Worm (Caenorhabditis elegans) whole organism, late embryonic: ENCODE data around the gene clec-5.

Source experiments
- C08G9.2 ChIP-seq: sonication (generic microtip); optimal IDR thresholded peaks from 2 replicates; lab custom pipeline; 2016; ENCODE audit warnings: mild to moderate bottlenecking, missing genetic modification characterization, moderate library complexity, missing compliant biosample characterization
- C38D4.7 ChIP-seq: fragments of 200-800 bp; sonication (Bioruptor generic); optimal IDR thresholded peaks from 2 replicates; lab custom pipeline; 2018; ENCODE audit warnings: mild to moderate bottlenecking, missing genetic modification characterization, moderate library complexity, missing compliant biosample characterization
- F13H6.1 ChIP-seq: sonication (generic microtip); optimal IDR thresholded peaks from 2 replicates; lab custom pipeline; 2016; ENCODE audit warnings: missing genetic modification characterization, missing compliant biosample characterization
- K02D7.2 ChIP-seq: sonication (generic microtip); optimal IDR thresholded peaks from 2 replicates; lab custom pipeline; 2017; ENCODE audit warnings: mild to moderate bottlenecking, missing genetic modification characterization, missing compliant biosample characterization
- ahr-1 ChIP-seq: sonication (generic microtip); optimal IDR thresholded peaks from 2 replicates; lab custom pipeline; 2016; ENCODE audit warnings: missing genetic modification characterization, missing compliant biosample characterization
- ama-1 ChIP-seq: fragments of 150-350 bp; optimal IDR thresholded peaks from 2 replicates; lab custom pipeline; 2014
- ceh-14 ChIP-seq: sonication (generic microtip); optimal IDR thresholded peaks from 2 replicates; lab custom pipeline; 2016; ENCODE audit warnings: missing genotype, missing genetic modification characterization, missing compliant biosample characterization
- ceh-18 ChIP-seq: sonication (generic microtip); optimal IDR thresholded peaks from 2 replicates; lab custom pipeline; 2016; ENCODE audit warnings: missing genetic modification characterization, missing compliant biosample characterization
- ceh-19 ChIP-seq: fragments of 200-800 bp; sonication (Bioruptor generic); optimal IDR thresholded peaks from 2 replicates; lab custom pipeline; 2018; ENCODE audit warnings: mild to moderate bottlenecking, missing genetic modification characterization, missing compliant biosample characterization
- ceh-2 ChIP-seq: sonication (generic microtip); optimal IDR thresholded peaks from 2 replicates; lab custom pipeline; 2016; ENCODE audit warnings: missing genotype, missing genetic modification characterization, missing compliant biosample characterization
- ceh-24 ChIP-seq: sonication (generic microtip); optimal IDR thresholded peaks from 2 replicates; lab custom pipeline; 2016; ENCODE audit warnings: mild to moderate bottlenecking, missing genetic modification characterization, missing compliant biosample characterization
- ceh-30 ChIP-seq: fragments of 150-350 bp; optimal IDR thresholded peaks from 2 replicates; lab custom pipeline; 2014; ENCODE audit warnings: missing biosample characterization, missing genetic modification characterization
- ceh-31 ChIP-seq: sonication (generic microtip); optimal IDR thresholded peaks from 2 replicates; lab custom pipeline; 2016; ENCODE audit warnings: missing genetic modification characterization, missing compliant biosample characterization
- ceh-34 ChIP-seq: sonication (generic microtip); optimal IDR thresholded peaks from 2 replicates; lab custom pipeline; 2016; ENCODE audit warnings: mild to moderate bottlenecking, missing genetic modification characterization, missing compliant biosample characterization
- ceh-45 ChIP-seq: fragments of 200-800 bp; sonication (Bioruptor generic); IDR thresholded peaks from 2 replicates; pipeline ENCODE4 v1.3.6; 2022; ENCODE audit warnings: missing genetic modification reagents, missing genetic modification characterization, missing compliant biosample characterization
- ceh-6 ChIP-seq: fragments of 200-800 bp; sonication (Bioruptor generic); optimal IDR thresholded peaks from 2 replicates; lab custom pipeline; 2018; ENCODE audit warnings: mild to moderate bottlenecking, missing genetic modification characterization, missing compliant biosample characterization
- dve-1 ChIP-seq: sonication (generic microtip); optimal IDR thresholded peaks from 2 replicates; lab custom pipeline; 2017; ENCODE audit warnings: antibody characterized with exemption, mild to moderate bottlenecking, missing genetic modification characterization, missing compliant biosample characterization
- elt-2 ChIP-seq: sonication (generic microtip); optimal IDR thresholded peaks from 2 replicates; lab custom pipeline; 2016; ENCODE audit warnings: missing genetic modification reagents, missing genetic modification characterization, missing compliant biosample characterization
- elt-4 ChIP-seq: sonication (generic microtip); optimal IDR thresholded peaks from 2 replicates; lab custom pipeline; 2016; ENCODE audit warnings: missing genetic modification characterization, missing compliant biosample characterization
- ets-4 ChIP-seq: sonication (generic microtip); optimal IDR thresholded peaks from 2 replicates; lab custom pipeline; 2016; ENCODE audit warnings: missing genetic modification characterization, missing compliant biosample characterization
- eyg-1 ChIP-seq: sonication (generic microtip); optimal IDR thresholded peaks from 2 replicates; lab custom pipeline; 2016; ENCODE audit warnings: missing genotype, missing genetic modification characterization, missing compliant biosample characterization
- fax-1 ChIP-seq: sonication (generic microtip); optimal IDR thresholded peaks from 2 replicates; lab custom pipeline; 2016; ENCODE audit warnings: missing genotype, missing genetic modification characterization, missing compliant biosample characterization
- fkh-10 ChIP-seq: fragments of 150-350 bp; optimal IDR thresholded peaks from 2 replicates; lab custom pipeline; 2014; ENCODE audit warnings: missing biosample characterization, missing genetic modification reagents, missing genetic modification characterization
- fkh-6 ChIP-seq: sonication (generic microtip); optimal IDR thresholded peaks from 2 replicates; lab custom pipeline; 2016; ENCODE audit warnings: missing genetic modification characterization, missing compliant biosample characterization
- hlh-30 ChIP-seq: sonication (generic microtip); optimal IDR thresholded peaks from 2 replicates; lab custom pipeline; 2017; ENCODE audit warnings: antibody characterized with exemption, missing genetic modification characterization, missing compliant biosample characterization; ENCODE audit not compliant: insufficient read depth
- hlh-8 ChIP-seq: sonication (generic microtip); optimal IDR thresholded peaks from 2 replicates; lab custom pipeline; 2016; ENCODE audit warnings: missing genotype, missing genetic modification characterization, missing compliant biosample characterization
- lim-6 ChIP-seq: sonication (generic microtip); optimal IDR thresholded peaks from 2 replicates; lab custom pipeline; 2016; ENCODE audit warnings: missing genetic modification characterization, missing compliant biosample characterization
- lin-11 ChIP-seq: fragments of 200-800 bp; sonication (Bioruptor generic); optimal IDR thresholded peaks from 2 replicates; lab custom pipeline; 2018; ENCODE audit warnings: mild to moderate bottlenecking, missing genetic modification characterization, missing compliant biosample characterization
- madf-2 ChIP-seq: sonication (generic microtip); optimal IDR thresholded peaks from 2 replicates; lab custom pipeline; 2017; ENCODE audit warnings: missing genetic modification characterization, missing compliant biosample characterization
- mec-3 ChIP-seq: sonication (generic microtip); optimal IDR thresholded peaks from 2 replicates; lab custom pipeline; 2016; ENCODE audit warnings: borderline replicate concordance, missing genetic modification characterization, missing compliant biosample characterization
- nfya-1 ChIP-seq: sonication (generic microtip); optimal IDR thresholded peaks from 2 replicates; lab custom pipeline; 2017; ENCODE audit warnings: missing genetic modification characterization, mild to moderate bottlenecking, missing compliant biosample characterization, antibody characterized with exemption, moderate library complexity
- nhr-11 ChIP-seq: fragments of 150-350 bp; optimal IDR thresholded peaks from 2 replicates; lab custom pipeline; 2014; ENCODE audit warnings: missing biosample characterization, missing genetic modification characterization
- pag-3 ChIP-seq: sonication (generic microtip); optimal IDR thresholded peaks from 2 replicates; lab custom pipeline; 2016; ENCODE audit warnings: missing compliant biosample characterization, missing genetic modification characterization, borderline replicate concordance
- pax-1 ChIP-seq: fragments of 150-350 bp; optimal IDR thresholded peaks from 2 replicates; lab custom pipeline; 2014; ENCODE audit warnings: missing biosample characterization, missing genetic modification characterization
- pqm-1 ChIP-seq: sonication (generic microtip); optimal IDR thresholded peaks from 2 replicates; lab custom pipeline; 2016; ENCODE audit warnings: missing genetic modification characterization, missing compliant biosample characterization
- rnt-1 ChIP-seq: sonication (generic microtip); optimal IDR thresholded peaks from 2 replicates; lab custom pipeline; 2016; ENCODE audit warnings: missing genetic modification characterization, missing compliant biosample characterization
- sdc-2 ChIP-seq: sonication (generic microtip); optimal IDR thresholded peaks from 2 replicates; lab custom pipeline; 2016; ENCODE audit warnings: missing genotype, missing genetic modification characterization, missing compliant biosample characterization
- tbx-2 ChIP-seq: sonication (generic microtip); optimal IDR thresholded peaks from 2 replicates; lab custom pipeline; 2016; ENCODE audit warnings: missing genetic modification characterization, missing compliant biosample characterization
- ttx-3 ChIP-seq: sonication (generic microtip); optimal IDR thresholded peaks from 2 replicates; lab custom pipeline; 2016; ENCODE audit warnings: missing genetic modification reagents, missing genetic modification characterization, missing compliant biosample characterization
- unc-3 ChIP-seq, 2 experiments: fragments of 200-800 bp in 1 of 2; sonication (Bioruptor generic) in 1 of 2; sonication (generic microtip) in 1 of 2; conservative IDR thresholded peaks in 1 of 2; optimal IDR thresholded peaks in 1 of 2; 2 replicates each; pipeline versions ENCODE4 v1.3.6 to Lab custom; 2016 to 2022; ENCODE audit warnings: missing compliant biosample characterization in 2 of 2, missing genetic modification characterization in 2 of 2, missing genetic modification reagents in 1 of 2
- unc-42 ChIP-seq: sonication (generic microtip); optimal IDR thresholded peaks from 2 replicates; lab custom pipeline; 2016; ENCODE audit warnings: missing genotype, missing genetic modification characterization, missing compliant biosample characterization
- unc-55 ChIP-seq: sonication (generic microtip); optimal IDR thresholded peaks from 2 replicates; lab custom pipeline; 2017; ENCODE audit warnings: missing biosample characterization, missing genetic modification reagents, missing genetic modification characterization
- unc-86 ChIP-seq: sonication (generic microtip); optimal IDR thresholded peaks from 2 replicates; lab custom pipeline; 2016; ENCODE audit warnings: missing genetic modification characterization, missing compliant biosample characterization
- zip-5 ChIP-seq: sonication (generic microtip); optimal IDR thresholded peaks from 2 replicates; lab custom pipeline; 2016; ENCODE audit warnings: missing genetic modification characterization, missing compliant biosample characterization
- ztf-16 ChIP-seq: sonication (generic microtip); optimal IDR thresholded peaks from 2 replicates; lab custom pipeline; 2017; ENCODE audit warnings: missing genetic modification characterization, missing compliant biosample characterization

The clec-5 gene

ce11 chrIII:4910956-4911355, 27.6 kb upstream of the clec-5 start, which contains the start of gene F26F4.2:
Gene F26F4.2 (plus strand): TSS chrIII:4911256.
- TF ChIP-seq pag-3 (tag; lab: Kevin White, UChicago) (no peak), ceh-30 (tag; lab: Kevin White, UChicago) (no peak), elt-4 (tag; lab: Kevin White, UChicago) (no peak)

- TF ChIP-seq zip-5 (tag; lab: Kevin White, UChicago) = no peak
- no peak for TF ChIP-seq ttx-3
- TF ChIP-seq ceh-34 (tag; lab: Kevin White, UChicago) = no peak
- no peak for TF ChIP-seq nfya-1 (tag; lab: Kevin White, UChicago)
- TF ChIP-seq C38D4.7 = no peak
- TF ChIP-seq ceh-24 (tag; lab: Kevin White, UChicago) = no peak
- TF ChIP-seq nhr-11 (tag; lab: Kevin White, UChicago) = no peak
These were observed 26.5 kb upstream of the clec-5 start, which contains the start of gene F26F4.12 for ce11 chrIII:4909938-4910337. Gene F26F4.12 (minus strand): TSS chrIII:4910038.

ce11 chrIII:4906896-4907295, 23.5 kb upstream of the clec-5 start, which contains the start of gene rom-1:
Gene rom-1 (plus strand): TSS chrIII:4907196.
- no peak for TF ChIP-seq pax-1 (tag; lab: Kevin White, UChicago)
- TF ChIP-seq hlh-8 (tag; lab: Kevin White, UChicago) = no peak
- no peak for TF ChIP-seq ceh-6
- TF ChIP-seq ceh-19 = no peak
- no peak for TF ChIP-seq lin-11
- no peak for TF ChIP-seq fkh-6 (tag; lab: Kevin White, UChicago)
- TF ChIP-seq ceh-45 (GFP tag; lab: Robert Waterston, UW) = no peak
- TF ChIP-seq ama-1 (lab: Kevin White, UChicago) = no peak
- no peak for TF ChIP-seq ceh-24 (tag; lab: Kevin White, UChicago)
- TF ChIP-seq ahr-1 = no peak
- no peak for TF ChIP-seq C38D4.7
- TF ChIP-seq ceh-18 = no peak
- no peak for TF ChIP-seq fkh-10
- no peak for TF ChIP-seq ztf-16 (tag; lab: Kevin White, UChicago)
- no peak for TF ChIP-seq zip-5 (tag; lab: Kevin White, UChicago)
- TF ChIP-seq, all 69 proteins: peak for 0

- TF ChIP-seq elt-2 (peak; percentile 43), unc-3 (GFP tag; conservative IDR thresholded peaks at IDR 0.05; lab: Robert Waterston, UW) (no peak), unc-3 (tag; optimal IDR thresholded peaks at IDR 0.05; lab: Kevin White, UChicago) (no peak)
- TF ChIP-seq, all 69 proteins: peak for 1
These were observed 23.0 kb upstream of the clec-5 start for ce11 chrIII:4906365-4906764.

ce11 chrIII:4905405-4905804, 22.0 kb upstream of the clec-5 start, which contains the start of gene F26F4.8:
Gene F26F4.8 (minus strand): TSS chrIII:4905473.
- TF ChIP-seq ceh-34 (tag; lab: Kevin White, UChicago) = peak; percentile 15
- TF ChIP-seq tbx-2 (tag; lab: Kevin White, UChicago) = peak; percentile 85
- TF ChIP-seq unc-55 (GFP tag; lab: Kevin White, UChicago) = no peak
- TF ChIP-seq rnt-1 (tag; lab: Kevin White, UChicago) = peak; percentile 46
- TF ChIP-seq lim-6 (tag; lab: Kevin White, UChicago) = peak; percentile 43
- TF ChIP-seq pqm-1 = no peak
- peak; percentile 6 for TF ChIP-seq ceh-18
- TF ChIP-seq unc-86 (tag; lab: Kevin White, UChicago) = peak; percentile 10
- peak; percentile 20 for TF ChIP-seq unc-42 (tag; lab: Kevin White, UChicago)
- peak; percentile 7 for TF ChIP-seq eyg-1
- TF ChIP-seq ceh-31 (tag; lab: Kevin White, UChicago) = peak; percentile 92
- peak; percentile 93 for TF ChIP-seq ceh-2 (tag; lab: Kevin White, UChicago)
- TF ChIP-seq ets-4 (tag; lab: Kevin White, UChicago) = peak; percentile 88
- peak; percentile 37 for TF ChIP-seq F13H6.1 (tag; lab: Kevin White, UChicago)
- TF ChIP-seq hlh-8 (tag; lab: Kevin White, UChicago) = peak; percentile 89
- peak; percentile 24 for TF ChIP-seq ahr-1
- TF ChIP-seq ceh-30 (tag; lab: Kevin White, UChicago) = no peak
- peak; percentile 54 for TF ChIP-seq sdc-2 (tag; lab: Kevin White, UChicago)
- TF ChIP-seq K02D7.2 (tag; lab: Kevin White, UChicago) = no peak
- TF ChIP-seq madf-2 (tag; lab: Kevin White, UChicago) = no peak
- peak; percentile 90 for TF ChIP-seq C08G9.2 (tag; lab: Kevin White, UChicago)
- TF ChIP-seq hlh-30 = no peak
- peak; percentile 75 for TF ChIP-seq zip-5 (tag; lab: Kevin White, UChicago)
- TF ChIP-seq fax-1 = peak; percentile 51
- TF ChIP-seq dve-1 (tag; lab: Kevin White, UChicago) = no peak
- peak; percentile 79 for TF ChIP-seq mec-3 (tag; lab: Kevin White, UChicago)
- TF ChIP-seq ceh-14 = peak; percentile 14
- TF ChIP-seq fkh-6 (tag; lab: Kevin White, UChicago) = peak; percentile 40
